Fruit fly (Drosophila melanogaster) whole organism, embryonic: ENCODE results near the gene Alg12.

Experiments
- Aef1 ChIP-seq: fragments of 200-800 bp; sonication (Bioruptor generic); IDR thresholded peaks from 3 replicates; pipeline ENCODE4 v1.3.6; 2022; ENCODE audit warnings: missing biosample characterization, missing genetic modification characterization
- Atf-2 ChIP-seq: fragments of 200-800 bp; sonication (Bioruptor generic); optimal IDR thresholded peaks from 2 replicates; lab custom pipeline; 2016; ENCODE audit warnings: missing biosample characterization, missing genetic modification characterization
- C15 ChIP-seq: fragments of 200-800 bp; sonication (Bioruptor generic); IDR thresholded peaks from 3 replicates; pipeline ENCODE4 v1.3.6; 2022; ENCODE audit warnings: missing biosample characterization, missing genetic modification characterization
- CG10274 ChIP-seq: fragments of 200-800 bp; sonication (Bioruptor generic); optimal IDR thresholded peaks from 3 replicates; lab custom pipeline; 2017; ENCODE audit warnings: missing biosample characterization, mild to moderate bottlenecking, missing genetic modification characterization
- CG11247 ChIP-seq: fragments of 200-800 bp; sonication (Bioruptor generic); IDR thresholded peaks from 2 replicates; pipeline ENCODE4 v1.3.6; 2022; ENCODE audit warnings: missing biosample characterization, missing genetic modification characterization
- CG12219 ChIP-seq: fragments of 200-800 bp; sonication (Bioruptor generic); optimal IDR thresholded peaks from 3 replicates; lab custom pipeline; 2018; ENCODE audit warnings: missing biosample characterization, mild to moderate bottlenecking, missing genetic modification characterization
- CG14441 ChIP-seq: fragments of 200-800 bp; sonication (Bioruptor generic); IDR thresholded peaks from 2 replicates; pipeline ENCODE4 v1.3.6; 2022; ENCODE audit warnings: missing biosample characterization, missing genetic modification characterization
- CG16863 ChIP-seq: fragments of 200-800 bp; sonication (Bioruptor generic); optimal IDR thresholded peaks from 3 replicates; lab custom pipeline; 2016; ENCODE audit warnings: missing biosample characterization, missing genetic modification characterization
- CG18619 ChIP-seq: fragments of 200-800 bp; sonication (Bioruptor generic); optimal IDR thresholded peaks from 3 replicates; lab custom pipeline; 2017; ENCODE audit warnings: missing biosample characterization, mild to moderate bottlenecking, missing genetic modification characterization
- CG2129 ChIP-seq: fragments of 200-800 bp; sonication (Bioruptor generic); IDR thresholded peaks from 2 replicates; pipeline ENCODE4 v1.3.6; 2022; ENCODE audit warnings: missing biosample characterization, missing genetic modification characterization; ENCODE audit not compliant: partially characterized antibody
- CG2712 ChIP-seq: fragments of 200-800 bp; optimal IDR thresholded peaks from 3 replicates; lab custom pipeline; 2019; ENCODE audit warnings: missing biosample characterization, mild to moderate bottlenecking, missing genetic modification characterization, moderate library complexity
- CG34422 ChIP-seq: fragments of 200-800 bp; sonication (Bioruptor generic); IDR thresholded peaks from 3 replicates; pipeline ENCODE4 v1.3.6; 2022; ENCODE audit warnings: missing biosample characterization, missing genetic modification characterization
- CG4328 ChIP-seq: fragments of 200-800 bp; sonication (Bioruptor generic); optimal IDR thresholded peaks from 3 replicates; lab custom pipeline; 2017; ENCODE audit warnings: missing biosample characterization, missing genetic modification reagents, missing genetic modification characterization
- CG7271 ChIP-seq: fragments of 200-800 bp; sonication (Bioruptor generic); optimal IDR thresholded peaks from 2 replicates; lab custom pipeline; 2018; ENCODE audit warnings: missing biosample characterization, mild to moderate bottlenecking, missing genetic modification characterization, moderate library complexity
- CG7987 ChIP-seq: fragments of 200-800 bp; sonication (Bioruptor generic); optimal IDR thresholded peaks from 2 replicates; lab custom pipeline; 2018; ENCODE audit warnings: missing biosample characterization, mild to moderate bottlenecking, missing genetic modification characterization, moderate library complexity
- CG8944 ChIP-seq: fragments of 200-800 bp; sonication (Bioruptor generic); optimal IDR thresholded peaks from 3 replicates; lab custom pipeline; 2016; ENCODE audit warnings: missing biosample characterization, missing genetic modification characterization
- CrebB ChIP-seq: fragments of 200-800 bp; sonication (Bioruptor generic); optimal IDR thresholded peaks from 3 replicates; lab custom pipeline; 2018; ENCODE audit warnings: missing biosample characterization, mild to moderate bottlenecking, missing genetic modification characterization
- Fer2 ChIP-seq: fragments of 200-800 bp; sonication (Bioruptor generic); optimal IDR thresholded peaks from 2 replicates; lab custom pipeline; 2018; ENCODE audit warnings: missing biosample characterization, mild to moderate bottlenecking, missing genetic modification characterization, moderate library complexity
- Hr3 ChIP-seq: fragments of 200-800 bp; sonication (Bioruptor generic); optimal IDR thresholded peaks from 3 replicates; lab custom pipeline; 2016; ENCODE audit warnings: missing biosample characterization, missing genetic modification characterization
- Hsf ChIP-seq: fragments of 200-800 bp; sonication (Bioruptor generic); optimal IDR thresholded peaks from 3 replicates; lab custom pipeline; 2016; ENCODE audit warnings: missing biosample characterization, missing genetic modification characterization
- MBD-R2 ChIP-seq: fragments of 200-800 bp; sonication (Bioruptor generic); IDR thresholded peaks from 2 replicates; pipeline ENCODE4 v1.3.6; 2022; ENCODE audit warnings: missing biosample characterization, missing genetic modification characterization
- Mes4 ChIP-seq: fragments of 200-800 bp; sonication (Bioruptor generic); optimal IDR thresholded peaks from 2 replicates; lab custom pipeline; 2016; ENCODE audit warnings: missing biosample characterization, missing genetic modification characterization
- Nf-YA ChIP-seq: fragments of 200-800 bp; sonication (Bioruptor generic); IDR thresholded peaks from 2 replicates; pipeline ENCODE4 v1.3.6; 2022; ENCODE audit warnings: missing biosample characterization, missing genetic modification characterization
- Poxn ChIP-seq: fragments of 200-800 bp; sonication (Bioruptor generic); IDR thresholded peaks from 2 replicates; pipeline ENCODE4 v1.3.6; 2022; ENCODE audit warnings: missing biosample characterization, missing genetic modification characterization
- Side ChIP-seq: fragments of 200-800 bp; sonication (Bioruptor generic); optimal IDR thresholded peaks from 2 replicates; lab custom pipeline; 2016; ENCODE audit warnings: missing biosample characterization, missing genetic modification characterization
- Six4 ChIP-seq: fragments of 200-800 bp; sonication (Bioruptor generic); optimal IDR thresholded peaks from 2 replicates; lab custom pipeline; 2016; ENCODE audit warnings: missing biosample characterization, missing genetic modification characterization
- Sry-β ChIP-seq: fragments of 200-800 bp; sonication (Bioruptor generic); optimal IDR thresholded peaks from 2 replicates; lab custom pipeline; 2018; ENCODE audit warnings: missing biosample characterization, mild to moderate bottlenecking, missing genetic modification characterization, moderate library complexity
- Taf1 ChIP-seq: fragments of 200-800 bp; sonication (Bioruptor generic); IDR thresholded peaks from 2 replicates; pipeline ENCODE4 v1.3.6; 2022; ENCODE audit warnings: missing biosample characterization, missing genetic modification characterization
- YL-1 ChIP-seq: fragments of 200-800 bp; sonication (Bioruptor generic); optimal IDR thresholded peaks from 3 replicates; lab custom pipeline; 2017; ENCODE audit warnings: missing biosample characterization, mild to moderate bottlenecking, missing genetic modification characterization
- chinmo ChIP-seq: fragments of 200-800 bp; sonication (Bioruptor generic); IDR thresholded peaks from 4 replicates; pipeline ENCODE4 v1.3.6; 2022; ENCODE audit warnings: missing biosample characterization, missing genetic modification characterization; ENCODE audit not compliant: partially characterized antibody
- corto ChIP-seq: fragments of 200-800 bp; sonication (Bioruptor generic); optimal IDR thresholded peaks from 2 replicates; lab custom pipeline; 2016; ENCODE audit warnings: missing biosample characterization, mild to moderate bottlenecking, missing genetic modification characterization, moderate library complexity
- dm ChIP-seq: fragments of 200-800 bp; sonication (Bioruptor generic); optimal IDR thresholded peaks from 3 replicates; lab custom pipeline; 2016; ENCODE audit warnings: missing biosample characterization, missing genetic modification characterization
- dpn ChIP-seq, 2 experiments: fragments of 200-800 bp; sonication (Bioruptor generic); optimal IDR thresholded peaks; 3 replicates each; lab custom pipeline; 2016; ENCODE audit warnings: missing biosample characterization in 2 of 2, missing genetic modification characterization in 2 of 2
- ftz-f1 ChIP-seq: fragments of 200-800 bp; sonication (Bioruptor generic); optimal IDR thresholded peaks from 2 replicates; lab custom pipeline; 2016; ENCODE audit warnings: missing biosample characterization, missing genetic modification characterization
- gcm ChIP-seq: fragments of 200-800 bp; sonication (Bioruptor generic); optimal IDR thresholded peaks from 2 replicates; lab custom pipeline; 2019; ENCODE audit warnings: missing biosample characterization, mild to moderate bottlenecking, missing genetic modification characterization, moderate library complexity
- hb ChIP-seq: fragments of 200-800 bp; sonication (Bioruptor generic); IDR thresholded peaks from 3 replicates; pipeline ENCODE4 v1.3.6; 2022; ENCODE audit warnings: missing biosample characterization, missing genetic modification characterization; ENCODE audit not compliant: partially characterized antibody
- hth ChIP-seq: fragments of >200 bp; optimal IDR thresholded peaks from 2 replicates; lab custom pipeline; 2017; ENCODE audit warnings: inconsistent platforms
- kah ChIP-seq: fragments of 200-800 bp; sonication (Bioruptor generic); optimal IDR thresholded peaks from 2 replicates; lab custom pipeline; 2018; ENCODE audit warnings: missing biosample characterization, mild to moderate bottlenecking, missing genetic modification characterization
- lab ChIP-seq: fragments of 200-800 bp; sonication (Bioruptor generic); optimal IDR thresholded peaks from 3 replicates; lab custom pipeline; 2017; ENCODE audit warnings: missing biosample characterization, missing genetic modification characterization, mild to moderate bottlenecking, moderate library complexity, missing genetic modification reagents
- nmo ChIP-seq: fragments of 200-800 bp; sonication (Bioruptor generic); optimal IDR thresholded peaks from 2 replicates; lab custom pipeline; 2018; ENCODE audit warnings: missing biosample characterization, mild to moderate bottlenecking, missing genetic modification characterization, moderate library complexity
- pan ChIP-seq, 4 experiments: fragments of >200 bp in 3 of 4; fragments of 200-800 bp in 1 of 4; sonication (Bioruptor generic) in 1 of 4; optimal IDR thresholded peaks in 3 of 4; IDR thresholded peaks in 1 of 4; 2 replicates each; pipeline versions ENCODE4 v1.3.6 to Lab custom; 2017 to 2022; ENCODE audit warnings: missing biosample characterization in 2 of 4, missing genetic modification characterization in 2 of 4, mixed read lengths in 1 of 4
- pb ChIP-seq: fragments of 200-800 bp; sonication (Bioruptor generic); optimal IDR thresholded peaks from 3 replicates; lab custom pipeline; 2016; ENCODE audit warnings: missing biosample characterization, missing genetic modification characterization
- pho ChIP-seq: fragments of 200-800 bp; sonication (Bioruptor generic); optimal IDR thresholded peaks from 2 replicates; lab custom pipeline; 2016; ENCODE audit warnings: missing biosample characterization, missing genetic modification characterization
- phol ChIP-seq: fragments of 200-800 bp; sonication (Bioruptor generic); optimal IDR thresholded peaks from 3 replicates; lab custom pipeline; 2018; ENCODE audit warnings: missing biosample characterization, mild to moderate bottlenecking, missing genetic modification characterization, moderate library complexity
- pnt ChIP-seq: fragments of 200-800 bp; sonication (Bioruptor generic); optimal IDR thresholded peaks from 3 replicates; lab custom pipeline; 2016; ENCODE audit warnings: missing biosample characterization, missing genetic modification characterization
- sc ChIP-seq, 3 experiments: fragments of >200 bp in 2 of 3; fragments of 200-800 bp in 1 of 3; sonication (Bioruptor generic) in 1 of 3; optimal IDR thresholded peaks; 2 replicates in 2 of 3; 3 replicates in 1 of 3; lab custom pipeline; 2017; ENCODE audit warnings: mild to moderate bottlenecking in 1 of 3, missing biosample characterization in 1 of 3, missing genetic modification characterization in 1 of 3, missing genetic modification reagents in 1 of 3
- trh ChIP-seq: fragments of 200-800 bp; sonication (Bioruptor generic); optimal IDR thresholded peaks from 2 replicates; lab custom pipeline; 2016; ENCODE audit warnings: missing biosample characterization, missing genetic modification characterization
- tup ChIP-seq: fragments of 200-800 bp; sonication (Bioruptor generic); optimal IDR thresholded peaks from 2 replicates; lab custom pipeline; 2016; ENCODE audit warnings: missing biosample characterization, mild to moderate bottlenecking, missing genetic modification characterization, moderate library complexity
- unpg ChIP-seq: fragments of 200-800 bp; sonication (Bioruptor generic); optimal IDR thresholded peaks from 3 replicates; lab custom pipeline; 2018; ENCODE audit warnings: missing biosample characterization, mild to moderate bottlenecking, missing genetic modification characterization, moderate library complexity
- wor ChIP-seq: fragments of 200-800 bp; sonication (Bioruptor generic); IDR thresholded peaks from 2 replicates; pipeline ENCODE4 v1.3.6; 2022; ENCODE audit warnings: missing biosample characterization, missing genetic modification characterization
- zen2 ChIP-seq: fragments of 200-800 bp; sonication (Bioruptor generic); IDR thresholded peaks from 3 replicates; pipeline ENCODE4 v1.3.6; 2022; ENCODE audit warnings: missing biosample characterization, missing genetic modification characterization; ENCODE audit not compliant: partially characterized antibody

Gene Alg12

dm6 chr3R:9740713-9741112 is 15.6 kb upstream of the Alg12 start, which contains the start of gene Pnn (continued):
- TF ChIP-seq zen2 (GFP tag; lab: Robert Waterston, UW), result peak; percentile 85
- no peak for TF ChIP-seq Six4 (GFP tag; lab: Kevin White, UChicago)
- peak; percentile 21 for TF ChIP-seq phol (tag; lab: Kevin White, UChicago)
- TF ChIP-seq Sry-β (GFP tag; lab: Kevin White, UChicago), result peak; percentile 48
- no peak for TF ChIP-seq pb (GFP tag; lab: Kevin White, UChicago)
- TF ChIP-seq CG11247 (GFP tag; lab: Robert Waterston, UW), result no peak
- TF ChIP-seq Poxn, result no peak
- peak; percentile 61; the same call in 1 of the 4 replicates for TF ChIP-seq chinmo (GFP tag; lab: Robert Waterston, UW)
- TF ChIP-seq Hsf (GFP tag; lab: Kevin White, UChicago), result no peak
- peak; percentile 42 for TF ChIP-seq CG2712
- peak; percentile 47 for TF ChIP-seq nmo (GFP tag; lab: Kevin White, UChicago)
- TF ChIP-seq ftz-f1, result no peak
- TF ChIP-seq C15 (GFP tag; lab: Robert Waterston, UW), result no peak
- TF ChIP-seq pho (GFP tag; lab: Kevin White, UChicago), result no peak
- no peak for TF ChIP-seq Taf1
- no peak for TF ChIP-seq pnt (GFP tag; lab: Kevin White, UChicago)
- no peak for TF ChIP-seq CG16863 (GFP tag; lab: Kevin White, UChicago)
- TF ChIP-seq CG34422 (GFP tag; lab: Robert Waterston, UW), result no peak
- TF ChIP-seq pan (optimal IDR thresholded peaks at IDR 0.05; lab: Kevin White, UChicago), result no peak
- TF ChIP-seq pan (GFP tag; optimal IDR thresholded peaks at IDR 0.05 in 1 of 2, IDR thresholded peaks at IDR 0.05 in 1 of 2), result no peak
- TF ChIP-seq kah, result no peak
- TF ChIP-seq Fer2 (tag; lab: Kevin White, UChicago), result no peak
- no peak for TF ChIP-seq dm
- TF ChIP-seq hb (GFP tag; lab: Robert Waterston, UW), result peak; percentile 86
- no peak for TF ChIP-seq CG4328 (GFP tag; lab: Kevin White, UChicago)
- no peak for TF ChIP-seq corto (GFP tag; lab: Kevin White, UChicago)
- no peak for TF ChIP-seq hth (lab: Kevin White, UChicago)
- no peak for TF ChIP-seq CG7987
- TF ChIP-seq Atf-2 (GFP tag; lab: Kevin White, UChicago), result no peak
- TF ChIP-seq sc (optimal IDR thresholded peaks at IDR 0.05; lab: Kevin White, UChicago), result no peak
- TF ChIP-seq sc (GFP tag; optimal IDR thresholded peaks at IDR 0.05; lab: Kevin White, UChicago), result no peak
- TF ChIP-seq YL-1 (GFP tag; lab: Kevin White, UChicago), result peak; percentile 21
- TF ChIP-seq CG10274 (GFP tag; lab: Kevin White, UChicago), result no peak
- TF ChIP-seq Aef1, result no peak
- peak; percentile 81 for TF ChIP-seq CG2129 (GFP tag; lab: Robert Waterston, UW)
- no peak for TF ChIP-seq CG14441 (GFP tag; lab: Robert Waterston, UW)
- TF ChIP-seq wor (GFP tag; lab: Robert Waterston, UW), result no peak
- TF ChIP-seq CG8944 (GFP tag; lab: Kevin White, UChicago), result no peak
- no peak for TF ChIP-seq tup (GFP tag; lab: Kevin White, UChicago)
- no peak for TF ChIP-seq lab (GFP tag; lab: Kevin White, UChicago)
- TF ChIP-seq Side (GFP tag; lab: Kevin White, UChicago), result no peak
- no peak for TF ChIP-seq trh (GFP tag; lab: Kevin White, UChicago)
- TF ChIP-seq Hr3 (GFP tag; lab: Kevin White, UChicago), result no peak
- no peak for TF ChIP-seq dpn (GFP tag; optimal IDR thresholded peaks at IDR 0.05; lab: Kevin White, UChicago)
- no peak for TF ChIP-seq CrebB (tag; lab: Kevin White, UChicago)
- no peak for TF ChIP-seq CG7271
- TF ChIP-seq Nf-YA (GFP tag; lab: Robert Waterston, UW), result no peak
- no peak for TF ChIP-seq gcm (GFP tag; lab: Kevin White, UChicago)
- no peak for TF ChIP-seq unpg (GFP tag; lab: Kevin White, UChicago)
- peak; percentile 91 for TF ChIP-seq MBD-R2
- TF ChIP-seq CG18619 (GFP tag; lab: Kevin White, UChicago), result no peak
- no peak for TF ChIP-seq Mes4
- no peak for TF ChIP-seq CG12219 (GFP tag; lab: Kevin White, UChicago)
